Worm (Caenorhabditis elegans): ENCODE data around the gene R04B5.7.

ce11 chrV:10107309-10107708 is 16.9 kb upstream of the R04B5.7 start, which contains the start of gene C08B6.11:
- no peak for TF ChIP-seq ztf-4 (tag; optimal IDR thresholded peaks at IDR 0.05)
- TF ChIP-seq pqm-1 (tag; optimal IDR thresholded peaks at IDR 0.05), result no peak
- TF ChIP-seq nhr-237 (tag; optimal IDR thresholded peaks at IDR 0.05), result no peak
- no peak for TF ChIP-seq nhr-28 (tag; optimal IDR thresholded peaks at IDR 0.05)
